Fruit fly (Drosophila melanogaster): ENCODE measurements around the gene ATPsynCF6.
A peak's percentile ranks its signal among the peaks of the same experiment; 100 is the strongest.

Gene ATPsynCF6

dm6 chr3R:23386907-23387306 lies 31.0 kb upstream of the ATPsynCF6 start (continued):
- TF ChIP-seq MESR4 (GFP tag; optimal IDR thresholded peaks at IDR 0.05), result no peak
- peak in 1 of 2 experiments; percentile 73 for TF ChIP-seq Hr51 (GFP tag; optimal IDR thresholded peaks at IDR 0.05)
- no peak for TF ChIP-seq CG2120 (GFP tag; optimal IDR thresholded peaks at IDR 0.05)
- no peak for TF ChIP-seq Meics (GFP tag; optimal IDR thresholded peaks at IDR 0.05)
- no peak for TF ChIP-seq croc (GFP tag; conservative IDR thresholded peaks at IDR 0.05)
- TF ChIP-seq CG6254 (GFP tag; optimal IDR thresholded peaks at IDR 0.05), result peak; percentile 28
- no peak; the same call in 2 of the 3 replicates for TF ChIP-seq CG17361 (GFP tag; IDR thresholded peaks at IDR 0.05)
- no peak for TF ChIP-seq TFAM (GFP tag; optimal IDR thresholded peaks at IDR 0.05)
- no peak for TF ChIP-seq Spps (tag; optimal IDR thresholded peaks at IDR 0.05)
- peak; percentile 43 for TF ChIP-seq org-1 (GFP tag; optimal IDR thresholded peaks at IDR 0.05)
- TF ChIP-seq CG1603 (tag; optimal IDR thresholded peaks at IDR 0.05), result peak; percentile 80
- no peak for TF ChIP-seq Sry-δ (GFP tag; optimal IDR thresholded peaks at IDR 0.05)
- TF ChIP-seq cato (GFP tag; optimal IDR thresholded peaks at IDR 0.05; ENCODE audit: borderline replicate concordance), result peak; percentile 35
- no peak for TF ChIP-seq luna (GFP tag; optimal IDR thresholded peaks at IDR 0.05)
- no peak for TF ChIP-seq CG15479 (GFP tag; optimal IDR thresholded peaks at IDR 0.05)
- TF ChIP-seq Atf3 (GFP tag; optimal IDR thresholded peaks at IDR 0.05), result no peak
- no peak for TF ChIP-seq CkIIα-i1 (GFP tag; IDR thresholded peaks at IDR 0.05)
- TF ChIP-seq ERR (GFP tag; optimal IDR thresholded peaks at IDR 0.05), result no peak
- TF ChIP-seq CG11093 (GFP tag; IDR thresholded peaks at IDR 0.05), result no peak
- TF ChIP-seq Antp (GFP tag; optimal IDR thresholded peaks at IDR 0.05), result peak; percentile 4
- peak in 1 of 3 experiments; percentile 23 for TF ChIP-seq lola (GFP tag; optimal IDR thresholded peaks at IDR 0.05)
- TF ChIP-seq CG10321 (GFP tag; IDR thresholded peaks at IDR 0.05), result no peak
- no peak for TF ChIP-seq Jarid2 (GFP tag; optimal IDR thresholded peaks at IDR 0.05)
- TF ChIP-seq CG31441 (GFP tag; IDR thresholded peaks at IDR 0.05), result peak; percentile 46
- TF ChIP-seq CG1792 (GFP tag; optimal IDR thresholded peaks at IDR 0.05), result peak; percentile 19
- TF ChIP-seq maf-S (GFP tag; optimal IDR thresholded peaks at IDR 0.05), result no peak
- no peak for TF ChIP-seq klu (GFP tag; IDR thresholded peaks at IDR 0.05)
- peak; percentile 53 for TF ChIP-seq dmrt11E (tag; optimal IDR thresholded peaks at IDR 0.05)
- no peak for TF ChIP-seq Bgb (GFP tag; IDR thresholded peaks at IDR 0.05; ENCODE audit: partially characterized antibody)
- TF ChIP-seq knrl (GFP tag; IDR thresholded peaks at IDR 0.05; ENCODE audit: partially characterized antibody), result no peak
- no peak for TF ChIP-seq salm (tag; optimal IDR thresholded peaks at IDR 0.05)
- TF ChIP-seq Poxn (GFP tag; IDR thresholded peaks at IDR 0.05), result no peak
- TF ChIP-seq ac (GFP tag; optimal IDR thresholded peaks at IDR 0.05), result no peak
- TF ChIP-seq Camta (GFP tag; optimal IDR thresholded peaks at IDR 0.05), result peak; percentile 22
- TF ChIP-seq CG7556 (GFP tag; optimal IDR thresholded peaks at IDR 0.05), result peak; percentile 32
- TF ChIP-seq CG8089 (GFP tag; optimal IDR thresholded peaks at IDR 0.05), result peak; percentile 32
- no peak for TF ChIP-seq Dref (GFP tag; IDR thresholded peaks at IDR 0.05)
- peak; percentile 51 for TF ChIP-seq CG2712 (tag; optimal IDR thresholded peaks at IDR 0.05)
- TF ChIP-seq Opbp (GFP tag; IDR thresholded peaks at IDR 0.05; ENCODE audit: partially characterized antibody), result no peak
- peak; percentile 29 for TF ChIP-seq slp2 (GFP tag; optimal IDR thresholded peaks at IDR 0.05)
- no peak for TF ChIP-seq CG11695 (GFP tag; IDR thresholded peaks at IDR 0.05)
- no peak for TF ChIP-seq ham (GFP tag; IDR thresholded peaks at IDR 0.05)
- no peak for TF ChIP-seq Neu2 (GFP tag; optimal IDR thresholded peaks at IDR 0.05; ENCODE audit: borderline replicate concordance)
- no peak for TF ChIP-seq trh (GFP tag; optimal IDR thresholded peaks at IDR 0.05)
- no peak for TF ChIP-seq CG14965 (GFP tag; optimal IDR thresholded peaks at IDR 0.05; ENCODE audit: borderline replicate concordance)
- no peak for TF ChIP-seq ftz-f1 (GFP tag; optimal IDR thresholded peaks at IDR 0.05)
- no peak for TF ChIP-seq GATAe (GFP tag; conservative IDR thresholded peaks at IDR 0.05)
- TF ChIP-seq CG9215 (GFP tag; IDR thresholded peaks at IDR 0.05), result no peak
- TF ChIP-seq Scr (GFP tag; IDR thresholded peaks at IDR 0.05; ENCODE audit: partially characterized antibody), result no peak
- no peak for TF ChIP-seq CG1602 (GFP tag; optimal IDR thresholded peaks at IDR 0.05)
- TF ChIP-seq CG2129 (GFP tag; IDR thresholded peaks at IDR 0.05; ENCODE audit: partially characterized antibody), result no peak

All from whole organism, embryonic.